Worm (Caenorhabditis elegans) whole organism, L1 larva: ENCODE measurements around the gene ceh-37.

Source experiments
- lin-35 ChIP-seq, 2 experiments: fragments of 150-350 bp; optimal IDR thresholded peaks; 2 replicates each; lab custom pipeline; 2014; ENCODE audit warnings: missing biosample characterization in 2 of 2, missing genetic modification characterization in 2 of 2, missing genetic modification reagents in 2 of 2
- nhr-77 ChIP-seq: fragments of 150-350 bp; optimal IDR thresholded peaks from 2 replicates; lab custom pipeline; 2014; ENCODE audit warnings: missing biosample characterization, missing genetic modification characterization
- snpc-4 ChIP-seq: fragments of 150-350 bp; optimal IDR thresholded peaks from 2 replicates; lab custom pipeline; 2014; ENCODE audit warnings: missing biosample characterization, missing genetic modification characterization
- ztf-4 ChIP-seq: fragments of 150-350 bp; optimal IDR thresholded peaks from 2 replicates; lab custom pipeline; 2014; ENCODE audit warnings: missing biosample characterization, missing genetic modification characterization

- TF ChIP-seq lin-35 (GFP tag; optimal IDR thresholded peaks at IDR 0.05; lab: Kevin White, UChicago) = peak in 1 of 2 experiments; percentile 26
- TF ChIP-seq ztf-4 = no peak
- TF ChIP-seq snpc-4 (tag; lab: Kevin White, UChicago) = no peak
- TF ChIP-seq nhr-77 (tag; lab: Kevin White, UChicago) = no peak
These were observed 13.5 kb downstream of the ceh-37 start for ce11 chrX:14194251-14194650.
